Worm (Caenorhabditis elegans) whole organism, midembryonic: ENCODE data around the gene idpb-2.

ENCODE experiments used
- T22C8.4 ChIP-seq: fragments of 200-800 bp; sonication (Bioruptor generic); IDR thresholded peaks from 2 replicates; pipeline ENCODE4 v1.3.6; 2022; ENCODE audit warnings: missing genetic modification characterization, missing compliant biosample characterization
- cog-1 ChIP-seq: sonication (generic microtip); optimal IDR thresholded peaks from 2 replicates; lab custom pipeline; 2016; ENCODE audit warnings: missing genetic modification characterization, missing compliant biosample characterization
- flt-1 ChIP-seq: fragments of 200-800 bp; sonication (Bioruptor generic); IDR thresholded peaks from 2 replicates; pipeline ENCODE4 v1.3.6; 2022; ENCODE audit warnings: missing genetic modification characterization, missing compliant biosample characterization
- klf-2 ChIP-seq: fragments of 200-800 bp; sonication (Bioruptor generic); conservative IDR thresholded peaks from 2 replicates; pipeline ENCODE4 v1.3.6; 2022; ENCODE audit warnings: missing genetic modification reagents, missing genetic modification characterization, missing compliant biosample characterization
- med-1 ChIP-seq: sonication (generic microtip); optimal IDR thresholded peaks from 2 replicates; lab custom pipeline; 2017; ENCODE audit warnings: missing genetic modification characterization, mild to moderate bottlenecking, missing compliant biosample characterization, antibody characterized with exemption, missing genetic modification reagents; ENCODE audit not compliant: insufficient read depth
- ref-1 ChIP-seq: fragments of 200-800 bp; sonication (Bioruptor generic); conservative IDR thresholded peaks from 2 replicates; pipeline ENCODE4 v1.3.6; 2022; ENCODE audit warnings: missing genetic modification reagents, missing genetic modification characterization, missing compliant biosample characterization
- tab-1 ChIP-seq: fragments of 200-800 bp; sonication (Bioruptor generic); IDR thresholded peaks from 2 replicates; pipeline ENCODE4 v1.3.6; 2022; ENCODE audit warnings: missing genetic modification characterization, missing compliant biosample characterization
- ztf-23 ChIP-seq: fragments of 200-800 bp; sonication (Bioruptor generic); IDR thresholded peaks from 2 replicates; pipeline ENCODE4 v1.3.6; 2022; ENCODE audit warnings: missing genetic modification reagents, missing genetic modification characterization, missing compliant biosample characterization
- ztf-29 ChIP-seq: fragments of 200-800 bp; sonication (Bioruptor generic); IDR thresholded peaks from 2 replicates; pipeline ENCODE4 v1.3.6; 2022; ENCODE audit warnings: missing genetic modification reagents, missing genetic modification characterization, missing compliant biosample characterization

Gene idpb-2

ce11 chrII:5039912-5040311 is 29.5 kb downstream of the idpb-2 start, which contains the start of gene golg-2:
golg-2 (minus strand) TSS chrII:5040091.
- TF ChIP-seq tab-1 (GFP tag; lab: Robert Waterston, UW) (no peak), klf-2 (GFP tag; lab: Robert Waterston, UW) (no peak), cog-1 (no peak), ztf-23 (GFP tag; lab: Robert Waterston, UW) (no peak), med-1 (GFP tag; lab: Kevin White, UChicago) (no peak), ztf-29 (GFP tag; lab: Robert Waterston, UW) (no peak), flt-1 (GFP tag; lab: Robert Waterston, UW) (no peak), ref-1 (GFP tag; lab: Robert Waterston, UW) (no peak)

- no peak for TF ChIP-seq flt-1 (GFP tag; lab: Robert Waterston, UW)
- no peak for TF ChIP-seq ref-1 (GFP tag; lab: Robert Waterston, UW)
- TF ChIP-seq med-1 (GFP tag; lab: Kevin White, UChicago), result no peak
- no peak for TF ChIP-seq tab-1 (GFP tag; lab: Robert Waterston, UW)
- no peak for TF ChIP-seq klf-2 (GFP tag; lab: Robert Waterston, UW)
- TF ChIP-seq T22C8.4 (GFP tag; lab: Robert Waterston, UW), result no peak
Observed at ce11 chrII:5036128-5036527, 33.3 kb downstream of the idpb-2 start, which contains the start of gene lrr-1. lrr-1 (minus strand) TSS chrII:5036439.

- TF ChIP-seq klf-2 (GFP tag; lab: Robert Waterston, UW), result no peak
- no peak for TF ChIP-seq T22C8.4 (GFP tag; lab: Robert Waterston, UW)
- no peak for TF ChIP-seq ref-1 (GFP tag; lab: Robert Waterston, UW)
- TF ChIP-seq ztf-29 (GFP tag; lab: Robert Waterston, UW), result no peak
- TF ChIP-seq ztf-23 (GFP tag; lab: Robert Waterston, UW), result no peak
- no peak for TF ChIP-seq cog-1
- TF ChIP-seq tab-1 (GFP tag; lab: Robert Waterston, UW), result no peak
- TF ChIP-seq med-1 (GFP tag; lab: Kevin White, UChicago), result no peak
- TF ChIP-seq flt-1 (GFP tag; lab: Robert Waterston, UW), result no peak
Observed at ce11 chrII:5033935-5034334, 35.5 kb downstream of the idpb-2 start, which contains the start of gene F33G12.3. F33G12.3 (minus strand) TSS chrII:5034035.

- TF ChIP-seq klf-2 (GFP tag; lab: Robert Waterston, UW) (peak; percentile 89), flt-1 (GFP tag; lab: Robert Waterston, UW) (peak; percentile 97), med-1 (GFP tag; lab: Kevin White, UChicago) (peak; percentile 74), ztf-29 (GFP tag; lab: Robert Waterston, UW) (peak; percentile 99), tab-1 (GFP tag; lab: Robert Waterston, UW) (peak; percentile 97), ztf-23 (GFP tag; lab: Robert Waterston, UW) (peak; percentile 93), cog-1 (peak; percentile 95), T22C8.4 (GFP tag; lab: Robert Waterston, UW) (peak; percentile 95), ref-1 (GFP tag; lab: Robert Waterston, UW) (peak; percentile 93)
Observed at ce11 chrII:5032669-5033068, 36.8 kb downstream of the idpb-2 start.

ce11 chrII:5031612-5032011 is 37.8 kb downstream of the idpb-2 start, which contains the start of gene wdr-83:
wdr-83 (minus strand) TSS chrII:5031712.
- TF ChIP-seq ztf-23 (GFP tag; lab: Robert Waterston, UW) (no peak), T22C8.4 (GFP tag; lab: Robert Waterston, UW) (no peak), tab-1 (GFP tag; lab: Robert Waterston, UW) (no peak), cog-1 (no peak), klf-2 (GFP tag; lab: Robert Waterston, UW) (no peak), med-1 (GFP tag; lab: Kevin White, UChicago) (no peak), flt-1 (GFP tag; lab: Robert Waterston, UW) (no peak), ref-1 (GFP tag; lab: Robert Waterston, UW) (no peak), ztf-29 (GFP tag; lab: Robert Waterston, UW) (no peak)

ce11 chrII:5027952-5028351 is 41.5 kb downstream of the idpb-2 start:
- TF ChIP-seq tab-1 (GFP tag; lab: Robert Waterston, UW) (no peak), ref-1 (GFP tag; lab: Robert Waterston, UW) (no peak), ztf-23 (GFP tag; lab: Robert Waterston, UW) (no peak), cog-1 (no peak), ztf-29 (GFP tag; lab: Robert Waterston, UW) (no peak), flt-1 (GFP tag; lab: Robert Waterston, UW) (no peak), klf-2 (GFP tag; lab: Robert Waterston, UW) (no peak), med-1 (GFP tag; lab: Kevin White, UChicago) (no peak), T22C8.4 (GFP tag; lab: Robert Waterston, UW) (no peak)

ce11 chrII:5022381-5022855 is 47.0 kb downstream of the idpb-2 start, which contains the start of the genes nsy-1 and F59A6.13:
nsy-1 (plus strand) TSS chrII:5022757.
F59A6.13 (plus strand) TSS chrII:5022805.
- TF ChIP-seq flt-1 (GFP tag; lab: Robert Waterston, UW) (no peak), tab-1 (GFP tag; lab: Robert Waterston, UW) (no peak), klf-2 (GFP tag; lab: Robert Waterston, UW) (no peak), med-1 (GFP tag; lab: Kevin White, UChicago) (no peak), ztf-23 (GFP tag; lab: Robert Waterston, UW) (no peak), cog-1 (no peak), ref-1 (GFP tag; lab: Robert Waterston, UW) (no peak), T22C8.4 (GFP tag; lab: Robert Waterston, UW) (no peak), ztf-29 (GFP tag; lab: Robert Waterston, UW) (no peak)

ce11 chrII:5021518-5021917 is 47.9 kb downstream of the idpb-2 start:
- no peak for TF ChIP-seq cog-1
- no peak for TF ChIP-seq med-1 (GFP tag; lab: Kevin White, UChicago)
- TF ChIP-seq ztf-23 (GFP tag; lab: Robert Waterston, UW), result no peak
- no peak for TF ChIP-seq tab-1 (GFP tag; lab: Robert Waterston, UW)
- no peak for TF ChIP-seq T22C8.4 (GFP tag; lab: Robert Waterston, UW)
- TF ChIP-seq klf-2 (GFP tag; lab: Robert Waterston, UW), result no peak
- no peak for TF ChIP-seq ztf-29 (GFP tag; lab: Robert Waterston, UW)
- no peak for TF ChIP-seq ref-1 (GFP tag; lab: Robert Waterston, UW)
- TF ChIP-seq flt-1 (GFP tag; lab: Robert Waterston, UW), result no peak
